Worm (Caenorhabditis elegans) whole organism, L1 larva: Measurements from ENCODE around the gene mdt-8.

Experiments
- ceh-88 ChIP-seq: fragments of 200-800 bp; sonication (Bioruptor generic); IDR thresholded peaks from 2 replicates; pipeline ENCODE4 v1.3.6; 2022; ENCODE audit warnings: missing genetic modification characterization, missing compliant biosample characterization
- ceh-90 ChIP-seq: sonication (generic microtip); optimal IDR thresholded peaks from 2 replicates; lab custom pipeline; 2016; ENCODE audit warnings: missing genetic modification characterization, missing compliant biosample characterization
- fkh-8 ChIP-seq: sonication (generic microtip); optimal IDR thresholded peaks from 2 replicates; lab custom pipeline; 2016; ENCODE audit warnings: mild to moderate bottlenecking, missing genetic modification characterization, missing compliant biosample characterization
- irx-1 ChIP-seq: sonication (generic microtip); optimal IDR thresholded peaks from 2 replicates; lab custom pipeline; 2016; ENCODE audit warnings: missing genetic modification characterization, missing compliant biosample characterization
- snpc-4 ChIP-seq: fragments of 150-350 bp; optimal IDR thresholded peaks from 2 replicates; lab custom pipeline; 2014; ENCODE audit warnings: missing biosample characterization, missing genetic modification characterization
- unc-62 ChIP-seq: fragments of 150-350 bp; optimal IDR thresholded peaks from 2 replicates; lab custom pipeline; 2014; ENCODE audit warnings: missing biosample characterization, missing genetic modification reagents, missing genetic modification characterization
- vab-15 ChIP-seq: sonication (generic microtip); optimal IDR thresholded peaks from 2 replicates; lab custom pipeline; 2017; ENCODE audit warnings: missing genotype, mild to moderate bottlenecking, missing genetic modification characterization, missing compliant biosample characterization
- zag-1 ChIP-seq: fragments of 150-350 bp; optimal IDR thresholded peaks from 2 replicates; lab custom pipeline; 2014; ENCODE audit warnings: missing biosample characterization, missing genetic modification characterization

- TF ChIP-seq zag-1 (tag; lab: Kevin White, UChicago) (no peak), ceh-90 (no peak), vab-15 (tag; lab: Kevin White, UChicago) (no peak), fkh-8 (tag; lab: Kevin White, UChicago) (no peak), unc-62 (GFP tag; lab: Kevin White, UChicago) (no peak), irx-1 (tag; lab: Kevin White, UChicago) (no peak), snpc-4 (no peak), ceh-88 (GFP tag; lab: Robert Waterston, UW) (no peak)
Observed at ce11 chrII:11512921-11513320, 20.7 kb downstream of the mdt-8 start.
